Worm (Caenorhabditis elegans) whole organism, young adult: ENCODE measurements around the gene clec-148.

ENCODE experiments used
- ceh-40 ChIP-seq: fragments of 200-800 bp; sonication (Bioruptor generic); IDR thresholded peaks from 2 replicates; pipeline ENCODE4 v1.3.6; 2022; ENCODE audit warnings: missing genetic modification characterization, missing compliant biosample characterization
- lsy-27 ChIP-seq: sonication (generic microtip); optimal IDR thresholded peaks from 2 replicates; lab custom pipeline; 2017; ENCODE audit warnings: missing genetic modification characterization, mild to moderate bottlenecking, missing compliant biosample characterization, antibody characterized with exemption, missing genotype, borderline replicate concordance; ENCODE audit not compliant: insufficient read depth
- unc-130 ChIP-seq: sonication (generic microtip); optimal IDR thresholded peaks from 2 replicates; lab custom pipeline; 2016; ENCODE audit warnings: missing genetic modification reagents, missing genetic modification characterization, missing compliant biosample characterization
- ztf-26 ChIP-seq: sonication (generic microtip); optimal IDR thresholded peaks from 2 replicates; lab custom pipeline; 2017; ENCODE audit warnings: missing genetic modification characterization, missing compliant biosample characterization

DNA sequence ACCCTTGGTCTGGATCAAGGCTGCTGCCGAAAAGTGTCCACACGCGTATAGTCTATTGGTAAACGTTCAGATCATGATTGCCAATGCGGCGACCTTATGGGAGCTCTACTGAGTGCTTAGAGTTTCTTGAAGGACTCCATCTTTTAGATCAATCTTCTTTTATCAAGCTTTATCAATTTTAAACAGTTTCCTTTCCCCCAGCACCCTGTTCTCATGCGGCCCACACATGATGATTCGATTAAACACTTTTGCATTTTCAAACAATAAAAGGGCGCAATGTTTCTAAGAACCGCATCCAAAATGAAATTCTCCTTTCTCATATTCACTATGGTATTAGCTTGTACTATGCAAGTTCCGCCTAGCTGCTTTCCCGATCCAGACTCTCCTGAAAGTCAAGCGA, 10.2 kb downstream of the clec-148 start, which contains the start of gene F40G9.7:
- TF ChIP-seq ceh-40 (GFP tag; lab: Robert Waterston, UW): no peak
- TF ChIP-seq unc-130 (GFP tag; lab: Kevin White, UChicago): no peak
- no peak for TF ChIP-seq lsy-27 (tag; lab: Kevin White, UChicago)
- no peak for TF ChIP-seq ztf-26 (tag; lab: Kevin White, UChicago)
